Worm (Caenorhabditis elegans): ENCODE results near the gene nhr-147.

Gene nhr-147

DNA sequence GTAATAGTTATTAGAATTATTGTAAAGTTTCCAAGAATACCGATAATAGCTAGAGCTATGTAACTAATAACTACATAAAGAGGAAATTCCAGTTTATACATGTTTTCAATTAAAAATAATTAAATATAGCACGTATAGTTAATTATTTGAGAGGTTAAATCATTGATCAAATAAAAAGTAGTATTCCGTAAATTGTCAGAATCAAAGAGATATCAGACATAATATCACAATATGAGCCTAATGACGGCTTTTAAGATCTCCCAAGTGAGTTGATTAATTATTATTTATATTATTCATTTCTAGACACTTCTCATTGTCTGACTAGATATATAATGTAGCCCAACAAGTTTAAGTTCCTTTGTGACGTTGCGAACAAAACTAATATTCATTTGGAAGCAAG lies 33.8 kb downstream of the nhr-147 start, which contains the start of gene srsx-24:
Gene srsx-24 (minus strand): TSS at position 101 of the 400 bp plus-strand sequence.
- TF ChIP-seq ceh-82 (tag; optimal IDR thresholded peaks at IDR 0.05) (no peak), madf-5 (GFP tag; IDR thresholded peaks at IDR 0.05) (no peak), ama-1 (optimal IDR thresholded peaks at IDR 0.05) (no peak), lin-39 (tag; optimal IDR thresholded peaks at IDR 0.05) (no peak), hlh-11 (tag; optimal IDR thresholded peaks at IDR 0.05) (no peak), zfp-3 (GFP tag; conservative IDR thresholded peaks at IDR 0.05) (no peak)

DNA sequence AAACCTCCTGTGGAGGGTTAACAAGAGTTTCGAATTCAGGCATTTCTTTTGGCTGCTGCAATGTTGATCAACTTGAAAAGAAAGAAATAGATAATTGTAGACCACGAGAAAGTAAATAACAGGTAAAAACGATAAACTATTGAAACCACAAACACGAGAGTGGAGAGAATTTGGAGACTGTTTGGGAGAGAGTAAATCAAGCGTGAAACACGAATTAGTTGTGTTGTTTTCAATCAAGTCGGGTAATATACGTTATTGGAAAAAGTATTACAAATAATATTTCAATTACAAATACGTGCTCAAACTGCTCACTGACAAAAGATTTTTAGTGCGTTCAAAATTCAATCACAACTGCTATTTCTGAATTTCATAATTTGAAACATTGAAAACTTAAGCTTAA lies 35.4 kb downstream of the nhr-147 start, which contains the start of gene C03G6.17:
Gene C03G6.17 (minus strand): TSS at position 101 of the 400 bp plus-strand sequence.
- TF ChIP-seq aha-1 (tag) (peak; percentile 22), egl-43 (GFP tag; IDR thresholded peaks at IDR 0.05) (no peak)

DNA sequence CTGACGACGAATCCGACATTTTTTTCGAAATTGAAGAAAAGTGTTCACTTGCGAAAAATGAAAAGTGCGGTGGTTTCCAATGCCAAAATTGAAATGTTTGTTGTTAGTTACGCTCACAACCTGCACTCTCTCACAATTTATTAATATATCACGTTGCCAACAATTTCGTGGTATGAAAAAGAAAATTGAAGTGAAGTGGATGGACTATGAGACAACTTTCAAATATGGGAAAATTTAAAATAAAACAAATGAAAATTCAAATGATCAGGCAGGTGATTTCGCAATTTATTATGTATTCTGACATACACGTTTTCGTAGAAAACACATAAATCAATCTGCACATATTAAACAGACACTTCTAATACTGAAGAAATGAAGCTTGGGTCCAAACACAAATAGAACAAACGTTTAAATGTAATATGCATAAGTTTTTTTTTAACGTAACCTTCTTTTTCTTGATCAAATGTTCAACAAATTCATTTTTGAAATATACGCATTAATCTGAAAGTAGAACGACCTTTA lies 40.5 kb downstream of the nhr-147 start, which contains the start of gene srp-6:
Gene srp-6 (minus strand): TSS at position 51 of the 522 bp plus-strand sequence.
- TF ChIP-seq egl-43 (GFP tag; IDR thresholded peaks at IDR 0.05) (no peak), nhr-11 (tag; optimal IDR thresholded peaks at IDR 0.05) (peak; percentile 9), mep-1 (tag; optimal IDR thresholded peaks at IDR 0.05) (no peak), hif-1 (tag; optimal IDR thresholded peaks at IDR 0.05) (no peak), ceh-32 (tag; optimal IDR thresholded peaks at IDR 0.05; ENCODE audit: poor library complexity) (no peak), mdt-29 (GFP tag; IDR thresholded peaks at IDR 0.05) (no peak), pqm-1 (tag; optimal IDR thresholded peaks at IDR 0.05) (no peak), Y105C5A.15 (GFP tag; IDR thresholded peaks at IDR 0.05) (no peak), F37D6.2 (tag; optimal IDR thresholded peaks at IDR 0.05) (no peak), nhr-42 (GFP tag; IDR thresholded peaks at IDR 0.05) (no peak), lin-1 (GFP tag; IDR thresholded peaks at IDR 0.05) (no peak), nhr-111 (GFP tag; optimal IDR thresholded peaks at IDR 0.05) (no peak), unc-62 (GFP tag; optimal IDR thresholded peaks at IDR 0.05 in 1 of 2) (peak in 1 of 2 experiments; percentile 66), unc-62 (tag; optimal IDR thresholded peaks at IDR 0.05) (no peak), zfp-2 (tag; optimal IDR thresholded peaks at IDR 0.05) (no peak), pha-4 (GFP tag; IDR thresholded peaks at IDR 0.05) (no peak), pha-4 (tag; optimal IDR thresholded peaks at IDR 0.05) (no peak), lin-39 (tag; optimal IDR thresholded peaks at IDR 0.05) (no peak), nhr-76 (tag; optimal IDR thresholded peaks at IDR 0.05) (no peak), Y5F2A.4 (GFP tag; optimal IDR thresholded peaks at IDR 0.05) (no peak), lin-29 (GFP tag; IDR thresholded peaks at IDR 0.05) (no peak), dve-1 (tag; optimal IDR thresholded peaks at IDR 0.05; ENCODE audit: insufficient read depth) (peak; percentile 10)

- TF ChIP-seq mdl-1 (tag; optimal IDR thresholded peaks at IDR 0.05) = no peak
These were observed 42.2 kb downstream of the nhr-147 start, which contains the start of gene C02H6.3 for ce11 chrV:7387755-7388154. C02H6.3 (minus strand) TSS chrV:7387855.

- TF ChIP-seq nhr-41 (GFP tag; IDR thresholded peaks at IDR 0.05) = no peak
- no peak for TF ChIP-seq madf-9 (GFP tag; conservative IDR thresholded peaks at IDR 0.05)
- no peak for TF ChIP-seq duxl-1 (tag; optimal IDR thresholded peaks at IDR 0.05; ENCODE audit: poor library complexity)
- no peak for TF ChIP-seq nhr-42 (GFP tag; IDR thresholded peaks at IDR 0.05)
- TF ChIP-seq ces-1 (GFP tag; optimal IDR thresholded peaks at IDR 0.05) = no peak
- no peak for TF ChIP-seq ZK546.5 (tag; optimal IDR thresholded peaks at IDR 0.05)
- no peak for TF ChIP-seq lin-13 (GFP tag; optimal IDR thresholded peaks at IDR 0.05)
- TF ChIP-seq pqm-1 (tag; optimal IDR thresholded peaks at IDR 0.05) = no peak
- no peak for TF ChIP-seq dmd-8 (GFP tag; IDR thresholded peaks at IDR 0.05)
- no peak for TF ChIP-seq F10B5.3 (tag; optimal IDR thresholded peaks at IDR 0.05)
- no peak for TF ChIP-seq spr-3 (GFP tag; optimal IDR thresholded peaks at IDR 0.05)
- TF ChIP-seq Y105C5A.15 (GFP tag; IDR thresholded peaks at IDR 0.05) = no peak
- TF ChIP-seq unc-130 (GFP tag; optimal IDR thresholded peaks at IDR 0.05) = no peak
- no peak for TF ChIP-seq ctbp-1 (GFP tag; IDR thresholded peaks at IDR 0.05)
- TF ChIP-seq T26A8.4 (GFP tag; IDR thresholded peaks at IDR 0.05) = no peak
- TF ChIP-seq zip-2 (tag; optimal IDR thresholded peaks at IDR 0.05) = no peak
- TF ChIP-seq lin-29 (GFP tag; IDR thresholded peaks at IDR 0.05) = no peak
These were observed 44.2 kb downstream of the nhr-147 start, which contains the start of gene C02H6.1 for ce11 chrV:7389771-7390170. C02H6.1 (minus strand) TSS chrV:7389871.
